Worm (Caenorhabditis elegans) whole organism, L2 larva: Measurements from ENCODE around the gene ZK867.2.

ENCODE experiments used
- C34F6.9 ChIP-seq: fragments of 150-350 bp; optimal IDR thresholded peaks from 2 replicates; lab custom pipeline; 2014; ENCODE audit warnings: missing biosample characterization, missing genetic modification characterization
- F13H6.1 ChIP-seq: sonication (generic microtip); optimal IDR thresholded peaks from 2 replicates; lab custom pipeline; 2016; ENCODE audit warnings: missing genetic modification characterization, missing compliant biosample characterization
- R02D3.7 ChIP-seq: fragments of 150-350 bp; optimal IDR thresholded peaks from 2 replicates; lab custom pipeline; 2014; ENCODE audit warnings: missing biosample characterization, missing genetic modification characterization
- Y55F3AM.14 ChIP-seq: fragments of 200-800 bp; sonication (Bioruptor generic); optimal IDR thresholded peaks from 2 replicates; lab custom pipeline; 2018; ENCODE audit warnings: mild to moderate bottlenecking, missing genetic modification characterization, missing compliant biosample characterization
- ZK546.5 ChIP-seq: sonication (generic microtip); optimal IDR thresholded peaks from 2 replicates; lab custom pipeline; 2017; ENCODE audit warnings: missing biosample characterization, missing genetic modification characterization
- alr-1 ChIP-seq: fragments of 150-350 bp; optimal IDR thresholded peaks from 2 replicates; lab custom pipeline; 2014; ENCODE audit warnings: missing biosample characterization, missing genetic modification characterization
- aly-2 ChIP-seq: fragments of 150-350 bp; optimal IDR thresholded peaks from 2 replicates; lab custom pipeline; 2014; ENCODE audit warnings: missing biosample characterization, missing genetic modification characterization
- ama-1 ChIP-seq: fragments of 150-350 bp; optimal IDR thresholded peaks from 2 replicates; lab custom pipeline; 2018; ENCODE audit warnings: inconsistent platforms
- blmp-1 ChIP-seq: sonication (generic microtip); optimal IDR thresholded peaks from 2 replicates; lab custom pipeline; 2017; ENCODE audit warnings: missing genetic modification characterization, mild to moderate bottlenecking, missing compliant biosample characterization, antibody characterized with exemption, moderate library complexity; ENCODE audit not compliant: insufficient read depth
- ceh-82 ChIP-seq: fragments of 150-350 bp; optimal IDR thresholded peaks from 2 replicates; lab custom pipeline; 2014; ENCODE audit warnings: missing biosample characterization, missing genetic modification characterization
- dmd-4 ChIP-seq: sonication (generic microtip); optimal IDR thresholded peaks from 2 replicates; lab custom pipeline; 2017; ENCODE audit warnings: missing biosample characterization, missing genetic modification characterization
- egl-27 ChIP-seq: sonication (generic microtip); optimal IDR thresholded peaks from 3 replicates; lab custom pipeline; 2017; ENCODE audit warnings: missing biosample characterization, missing genetic modification reagents, missing genetic modification characterization
- elt-1 ChIP-seq: fragments of 150-350 bp; optimal IDR thresholded peaks from 2 replicates; lab custom pipeline; 2014; ENCODE audit warnings: missing biosample characterization, missing genetic modification characterization
- elt-3 ChIP-seq: sonication (generic microtip); optimal IDR thresholded peaks from 2 replicates; lab custom pipeline; 2017; ENCODE audit warnings: missing biosample characterization, missing genetic modification characterization
- fos-1 ChIP-seq: fragments of 150-350 bp; optimal IDR thresholded peaks from 2 replicates; lab custom pipeline; 2014; ENCODE audit warnings: missing biosample characterization, missing genetic modification characterization
- lin-11 ChIP-seq: fragments of 150-350 bp; sonication (generic microtip); optimal IDR thresholded peaks from 2 replicates; lab custom pipeline; 2014; ENCODE audit warnings: missing biosample characterization, missing genetic modification characterization, inconsistent platforms, mixed read lengths
- lin-13 ChIP-seq: fragments of 150-350 bp; optimal IDR thresholded peaks from 2 replicates; lab custom pipeline; 2014; ENCODE audit warnings: missing biosample characterization, missing genetic modification reagents, missing genetic modification characterization
- lsy-2 ChIP-seq, 2 experiments: fragments of 150-350 bp in 1 of 2; sonication (generic microtip) in 1 of 2; optimal IDR thresholded peaks; 2 replicates each; lab custom pipeline; 2014 to 2017; ENCODE audit warnings: missing biosample characterization in 2 of 2, missing genetic modification characterization in 2 of 2
- mab-5 ChIP-seq: fragments of 150-350 bp; optimal IDR thresholded peaks from 2 replicates; lab custom pipeline; 2014; ENCODE audit warnings: missing biosample characterization, missing genetic modification characterization
- mdl-1 ChIP-seq, 2 experiments: fragments of 150-350 bp in 1 of 2; sonication (generic microtip) in 1 of 2; optimal IDR thresholded peaks; 2 replicates each; lab custom pipeline; 2017; ENCODE audit warnings: missing biosample characterization in 2 of 2, missing genetic modification characterization in 2 of 2
- nhr-10 ChIP-seq: sonication (generic microtip); optimal IDR thresholded peaks from 2 replicates; lab custom pipeline; 2017; ENCODE audit warnings: missing biosample characterization, missing genetic modification characterization
- nhr-11 ChIP-seq: fragments of 150-350 bp; optimal IDR thresholded peaks from 2 replicates; lab custom pipeline; 2014; ENCODE audit warnings: missing biosample characterization, missing genetic modification characterization
- nhr-12 ChIP-seq: fragments of 150-350 bp; optimal IDR thresholded peaks from 2 replicates; lab custom pipeline; 2014; ENCODE audit warnings: missing biosample characterization, missing genetic modification characterization
- nhr-129 ChIP-seq: fragments of 150-350 bp; optimal IDR thresholded peaks from 2 replicates; lab custom pipeline; 2014; ENCODE audit warnings: missing biosample characterization, missing genetic modification characterization
- nhr-25 ChIP-seq: fragments of 150-350 bp; sonication (generic microtip); optimal IDR thresholded peaks from 3 replicates; lab custom pipeline; 2014; ENCODE audit warnings: missing biosample characterization, missing genetic modification characterization
- nhr-6 ChIP-seq: fragments of 150-350 bp; optimal IDR thresholded peaks from 2 replicates; lab custom pipeline; 2014; ENCODE audit warnings: missing biosample characterization, missing genetic modification characterization
- sem-4 ChIP-seq: fragments of 150-350 bp; optimal IDR thresholded peaks from 2 replicates; lab custom pipeline; 2014; ENCODE audit warnings: missing biosample characterization, missing genetic modification reagents, missing genetic modification characterization
- skn-1 ChIP-seq: sonication (generic microtip); optimal IDR thresholded peaks from 2 replicates; lab custom pipeline; 2017; ENCODE audit warnings: missing biosample characterization, missing genetic modification characterization
- sma-3 ChIP-seq: sonication (generic microtip); optimal IDR thresholded peaks from 2 replicates; lab custom pipeline; 2016; ENCODE audit warnings: missing genetic modification reagents, missing genetic modification characterization, missing compliant biosample characterization
- sma-9 ChIP-seq, 2 experiments: fragments of 150-350 bp in 1 of 2; sonication (generic microtip) in 1 of 2; optimal IDR thresholded peaks; 2 replicates each; lab custom pipeline; 2014 to 2016; ENCODE audit warnings: missing genetic modification characterization in 2 of 2, mild to moderate bottlenecking in 1 of 2, missing biosample characterization in 1 of 2, missing compliant biosample characterization in 1 of 2, missing genetic modification reagents in 1 of 2, moderate library complexity in 1 of 2
- snpc-4 ChIP-seq: fragments of 150-350 bp; optimal IDR thresholded peaks from 2 replicates; lab custom pipeline; 2014; ENCODE audit warnings: missing biosample characterization, missing genetic modification characterization
- unc-39 ChIP-seq: fragments of 150-350 bp; optimal IDR thresholded peaks from 2 replicates; lab custom pipeline; 2014; ENCODE audit warnings: missing biosample characterization, missing genetic modification characterization
- unc-55 ChIP-seq: fragments of 150-350 bp; sonication (generic microtip); optimal IDR thresholded peaks from 3 replicates; lab custom pipeline; 2014; ENCODE audit warnings: missing biosample characterization, missing genetic modification reagents, missing genetic modification characterization
- unc-62 ChIP-seq: fragments of 150-350 bp; optimal IDR thresholded peaks from 2 replicates; lab custom pipeline; 2014; ENCODE audit warnings: missing biosample characterization, missing genetic modification reagents, missing genetic modification characterization
- ztf-1 ChIP-seq: fragments of 200-800 bp; sonication (Bioruptor generic); conservative IDR thresholded peaks from 2 replicates; pipeline ENCODE4 v1.3.6; 2022; ENCODE audit warnings: missing genetic modification characterization, missing compliant biosample characterization
- ztf-11 ChIP-seq: sonication (generic microtip); optimal IDR thresholded peaks from 2 replicates; lab custom pipeline; 2017; ENCODE audit warnings: missing biosample characterization, missing genetic modification characterization
- ztf-4 ChIP-seq: fragments of 150-350 bp; optimal IDR thresholded peaks from 2 replicates; lab custom pipeline; 2014; ENCODE audit warnings: missing biosample characterization, missing genetic modification characterization

ZK867.2 gene

ce11 chrX:7206419-7206818, at the start of gene ZK867.2:
Gene ZK867.2, plus strand, starts transcription at chrX:7206719.
- TF ChIP-seq sma-3 (GFP tag; lab: Kevin White, UChicago) (no peak), blmp-1 (tag; lab: Kevin White, UChicago) (no peak), dmd-4 (tag; lab: Kevin White, UChicago) (no peak), mdl-1 (tag; optimal IDR thresholded peaks at IDR 0.05; lab: Kevin White, UChicago) (no peak), nhr-11 (tag; lab: Kevin White, UChicago) (no peak), fos-1 (no peak), unc-39 (no peak), alr-1 (tag; lab: Kevin White, UChicago) (no peak), aly-2 (tag; lab: Kevin White, UChicago) (no peak), nhr-129 (tag; lab: Kevin White, UChicago) (no peak)

- TF ChIP-seq nhr-25 (peak; percentile 19), aly-2 (tag; lab: Kevin White, UChicago) (no peak), blmp-1 (tag; lab: Kevin White, UChicago) (peak; percentile 24), elt-1 (tag; lab: Kevin White, UChicago) (no peak), unc-39 (no peak), fos-1 (no peak), nhr-10 (tag; lab: Kevin White, UChicago) (no peak), mab-5 (no peak), Y55F3AM.14 (GFP tag; lab: Kevin White, UChicago) (no peak), R02D3.7 (no peak), ztf-4 (tag; lab: Kevin White, UChicago) (no peak)
Observed at ce11 chrX:7157483-7157882, 49.0 kb upstream of the ZK867.2 start.

ce11 chrX:7158736-7159135, 47.8 kb upstream of the ZK867.2 start, which contains the start of gene pgp-10:
Gene pgp-10, plus strand, starts transcription at chrX:7159036.
- TF ChIP-seq egl-27 (tag; lab: Kevin White, UChicago) (no peak), ztf-1 (GFP tag; lab: Robert Waterston, UW) (no peak), ztf-4 (tag; lab: Kevin White, UChicago) (no peak), sem-4 (tag; lab: Kevin White, UChicago) (no peak), lin-13 (GFP tag; lab: Kevin White, UChicago) (no peak), ceh-82 (tag; lab: Kevin White, UChicago) (no peak), F13H6.1 (tag; lab: Kevin White, UChicago) (no peak), unc-62 (GFP tag; lab: Kevin White, UChicago) (no peak), Y55F3AM.14 (GFP tag; lab: Kevin White, UChicago) (no peak), ztf-11 (tag; lab: Kevin White, UChicago) (no peak), alr-1 (tag; lab: Kevin White, UChicago) (no peak), skn-1 (tag; lab: Kevin White, UChicago) (no peak)
- TF ChIP-seq, all 48 proteins: peak for 0

- TF ChIP-seq lin-11 (tag; lab: Kevin White, UChicago) (no peak), ama-1 (lab: Kevin White, UChicago) (no peak), sma-3 (GFP tag; lab: Kevin White, UChicago) (no peak), nhr-6 (no peak), ceh-82 (tag; lab: Kevin White, UChicago) (no peak), lsy-2 (tag; optimal IDR thresholded peaks at IDR 0.05; lab: Kevin White, UChicago) (no peak), nhr-12 (tag; lab: Kevin White, UChicago) (no peak), snpc-4 (tag; lab: Kevin White, UChicago) (no peak), elt-3 (tag; lab: Kevin White, UChicago) (no peak), sma-9 (GFP tag; optimal IDR thresholded peaks at IDR 0.05; lab: Kevin White, UChicago) (no peak), sma-9 (tag; optimal IDR thresholded peaks at IDR 0.05; lab: Kevin White, UChicago) (no peak), R02D3.7 (no peak), unc-55 (GFP tag; lab: Kevin White, UChicago) (no peak), aly-2 (tag; lab: Kevin White, UChicago) (no peak), ztf-4 (tag; lab: Kevin White, UChicago) (no peak), C34F6.9 (no peak), ZK546.5 (tag; lab: Kevin White, UChicago) (no peak)
Observed at ce11 chrX:7162764-7163163, 43.8 kb upstream of the ZK867.2 start.
